Worm (Caenorhabditis elegans): ENCODE measurements around the gene tcc-1.
"Not testable (repeated sequence)": the region's sequence is repeated elsewhere in the genome, so short reads cannot be mapped to it uniquely, and the experiment has no call there.

tcc-1 gene

DNA sequence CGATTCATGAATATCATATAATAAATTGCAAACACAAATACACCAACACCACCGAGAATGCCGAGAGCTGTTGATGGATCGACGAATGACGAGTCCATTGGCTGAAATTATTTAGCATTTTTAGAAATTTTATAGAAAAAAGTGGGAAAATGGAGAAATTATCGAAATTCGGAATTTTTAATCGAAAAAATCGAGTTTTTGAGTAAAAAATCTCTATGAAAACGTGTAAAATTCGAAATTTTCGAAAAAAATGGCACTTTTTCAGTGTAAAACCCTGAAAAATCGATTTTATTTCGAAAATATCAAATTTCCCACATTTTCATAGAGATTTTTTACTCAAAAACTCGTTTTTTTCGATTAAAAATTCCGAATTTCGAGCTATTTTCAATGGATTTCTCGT lies at the start of gene tcc-1:
Gene tcc-1 (minus strand): TSS at position 101 of the 400 bp plus-strand sequence.
- TF ChIP-seq unc-62 (GFP tag; optimal IDR thresholded peaks at IDR 0.05) = no peak

- TF ChIP-seq unc-62 (GFP tag; optimal IDR thresholded peaks at IDR 0.05) = not testable (repeated sequence)
Observed at ce11 chrV:17903829-17904228, 48.0 kb upstream of the tcc-1 start, which contains the start of gene C06H5.14. C06H5.14 (plus strand) TSS chrV:17904129.

DNA sequence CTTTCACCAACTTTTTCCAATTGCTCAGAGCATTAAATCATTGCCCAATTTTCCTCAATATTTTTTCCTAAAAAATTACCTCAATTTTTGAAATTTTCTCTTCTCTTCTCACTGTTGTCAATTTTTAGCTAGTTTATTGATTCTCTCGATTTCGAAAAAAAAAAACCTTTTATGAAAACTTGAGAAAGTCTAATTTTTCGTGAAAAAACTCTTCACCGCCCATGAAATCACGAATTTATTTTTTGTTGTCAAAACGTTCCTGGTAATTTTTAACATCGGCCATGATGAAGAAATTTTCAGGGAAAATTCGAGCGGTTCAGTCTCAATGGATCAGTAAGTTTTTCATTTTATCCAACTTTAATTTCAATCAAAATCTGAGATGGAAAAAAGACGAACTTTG lies 43.7 kb upstream of the tcc-1 start, which contains the start of gene fbxa-157:
Gene fbxa-157 (plus strand): TSS at position 301 of the 400 bp plus-strand sequence.
- TF ChIP-seq unc-62 (GFP tag; optimal IDR thresholded peaks at IDR 0.05) = no peak

DNA sequence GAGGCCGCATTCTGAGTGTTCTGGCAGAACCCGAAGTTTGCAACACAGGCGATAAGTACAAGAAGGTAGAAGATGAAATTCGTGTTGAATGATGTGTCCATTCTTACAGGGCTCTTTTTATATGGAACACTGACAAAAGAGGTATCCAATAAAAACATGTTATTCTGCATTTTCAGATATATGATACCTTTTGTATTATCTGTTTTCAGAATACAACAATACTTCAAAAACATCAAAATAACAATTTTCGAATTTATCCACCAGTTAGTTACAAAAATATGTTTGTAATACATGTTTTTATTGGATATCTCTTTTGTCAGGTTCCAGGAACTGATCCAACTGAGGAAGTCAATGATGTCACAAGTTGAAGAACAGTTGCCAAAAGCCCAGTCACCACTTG lies 41.9 kb upstream of the tcc-1 start, which contains the start of gene C06H5.13:
Gene C06H5.13 (minus strand): TSS at position 101 of the 400 bp plus-strand sequence.
- not testable (repeated sequence) for TF ChIP-seq unc-62 (GFP tag; optimal IDR thresholded peaks at IDR 0.05)

- TF ChIP-seq unc-62 (GFP tag; optimal IDR thresholded peaks at IDR 0.05) = no peak
Observed at ce11 chrV:17896736-17897353, 41.1 kb upstream of the tcc-1 start, which contains the start of gene fbxa-156. fbxa-156 (minus strand) TSS chrV:17896786.

ce11 chrV:17894485-17894884 lies 38.7 kb upstream of the tcc-1 start, which contains the start of gene C06H5.12:
C06H5.12 (plus strand) TSS chrV:17894785.
- not testable (repeated sequence) for TF ChIP-seq unc-62 (GFP tag; optimal IDR thresholded peaks at IDR 0.05)

DNA sequence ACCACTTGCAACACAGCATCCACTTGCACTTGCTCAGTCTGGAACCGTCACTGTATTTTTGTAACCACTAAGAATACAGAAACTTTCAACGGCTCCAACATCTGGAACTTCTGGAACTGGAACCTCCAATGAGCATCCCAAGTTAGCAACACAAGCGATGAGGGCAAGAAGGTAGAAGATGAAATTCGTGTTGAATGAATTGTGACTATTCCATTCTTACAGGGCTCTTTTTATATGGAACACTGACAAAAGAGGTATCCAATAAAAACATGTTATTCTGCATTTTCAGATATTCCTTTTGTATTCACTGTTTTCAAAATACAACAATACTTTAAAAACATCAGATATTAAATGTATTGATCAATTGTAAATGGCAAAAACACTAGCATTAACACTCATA lies 38.2 kb upstream of the tcc-1 start, which contains the start of gene C06H5.11:
Gene C06H5.11 (minus strand): TSS at position 101 of the 400 bp plus-strand sequence.
- not testable (repeated sequence) for TF ChIP-seq unc-62 (GFP tag; optimal IDR thresholded peaks at IDR 0.05)

DNA sequence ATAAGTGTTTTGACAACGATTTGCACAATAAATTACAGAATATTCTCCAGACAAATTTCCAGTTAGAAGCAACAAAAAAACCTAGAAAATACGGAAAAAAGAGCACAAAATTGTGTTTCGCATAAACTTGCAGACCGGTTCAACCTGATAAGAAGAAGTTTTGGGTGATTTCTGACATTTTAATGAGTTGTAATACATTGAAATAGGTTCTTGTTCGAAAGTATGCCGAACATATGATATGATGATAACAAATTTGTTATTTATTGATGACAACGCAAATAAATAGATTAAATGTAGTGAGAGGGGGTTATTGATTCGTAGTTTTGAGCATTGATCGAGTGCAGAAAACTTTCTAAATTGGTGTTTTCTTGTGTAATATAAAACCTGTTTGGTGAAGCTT lies 35.5 kb upstream of the tcc-1 start:
- TF ChIP-seq unc-62 (GFP tag; optimal IDR thresholded peaks at IDR 0.05) = no peak

DNA sequence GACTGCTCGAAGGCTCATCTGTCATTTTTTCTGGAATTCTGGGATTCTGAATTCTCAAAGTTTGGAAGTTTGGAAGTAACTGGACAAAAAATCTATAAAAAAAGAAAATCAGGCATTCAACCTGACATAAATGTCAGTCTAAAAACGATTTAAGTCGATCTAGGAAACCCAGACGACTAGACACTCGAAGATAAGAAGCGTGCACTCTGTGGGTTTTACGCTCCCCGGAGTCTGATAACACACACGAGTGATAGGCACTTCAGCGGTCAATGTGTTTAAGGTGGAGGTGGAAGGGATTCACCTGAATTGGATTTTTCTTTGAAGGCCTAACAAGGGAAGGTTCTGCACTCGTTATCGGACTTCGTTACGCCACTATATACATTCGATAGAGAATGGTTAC lies 33.1 kb upstream of the tcc-1 start, which contains the start of gene C06H5.6:
Gene C06H5.6 (minus strand): TSS at position 46 of the 400 bp plus-strand sequence.
- no peak for TF ChIP-seq unc-62 (GFP tag; optimal IDR thresholded peaks at IDR 0.05)

DNA sequence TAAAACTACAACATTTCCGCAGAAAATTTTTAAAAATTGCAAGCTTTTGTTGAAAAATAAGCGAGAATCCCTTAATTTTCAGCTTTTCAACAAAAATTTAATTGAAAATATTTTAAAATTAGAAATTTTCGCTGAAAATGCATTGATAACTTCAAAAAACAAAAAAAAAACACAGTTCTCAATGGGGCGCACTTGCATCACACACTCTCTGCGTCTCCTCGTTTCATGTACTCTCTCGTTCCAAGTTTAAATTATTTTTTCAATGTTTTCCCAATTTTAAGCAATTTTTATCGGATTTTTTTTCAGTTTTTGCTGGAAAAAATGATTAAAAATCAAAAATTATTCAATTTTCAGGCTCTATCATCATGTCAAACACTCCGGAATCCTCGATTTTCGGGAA lies 15.3 kb upstream of the tcc-1 start, which contains the start of gene phf-14:
Gene phf-14 (plus strand): TSS at position 345 of the 400 bp plus-strand sequence.
- no peak for TF ChIP-seq unc-62 (GFP tag; optimal IDR thresholded peaks at IDR 0.05)

DNA sequence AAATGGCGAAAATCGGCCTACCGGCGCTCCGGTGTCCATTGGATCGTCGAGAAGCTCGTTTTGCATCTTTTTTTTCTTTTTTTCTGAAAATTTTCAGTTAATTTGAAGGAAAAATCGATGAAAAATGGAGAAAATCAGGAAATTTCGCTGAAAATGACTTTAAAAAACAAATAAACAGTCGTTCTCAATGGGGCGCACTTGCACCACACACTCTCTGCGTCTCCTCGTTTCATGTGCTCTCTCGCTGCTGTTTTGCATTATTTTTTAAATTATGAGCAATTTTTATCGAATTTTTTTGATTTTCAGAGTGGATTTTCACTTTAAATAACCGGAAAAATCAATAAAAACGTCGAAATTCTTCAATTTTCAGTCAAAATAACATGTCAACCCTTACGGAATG lies 14.8 kb upstream of the tcc-1 start, which contains the start of gene csn-1:
Gene csn-1 (minus strand): TSS at position 83 of the 400 bp plus-strand sequence.
- no peak for TF ChIP-seq unc-62 (GFP tag; optimal IDR thresholded peaks at IDR 0.05)

DNA sequence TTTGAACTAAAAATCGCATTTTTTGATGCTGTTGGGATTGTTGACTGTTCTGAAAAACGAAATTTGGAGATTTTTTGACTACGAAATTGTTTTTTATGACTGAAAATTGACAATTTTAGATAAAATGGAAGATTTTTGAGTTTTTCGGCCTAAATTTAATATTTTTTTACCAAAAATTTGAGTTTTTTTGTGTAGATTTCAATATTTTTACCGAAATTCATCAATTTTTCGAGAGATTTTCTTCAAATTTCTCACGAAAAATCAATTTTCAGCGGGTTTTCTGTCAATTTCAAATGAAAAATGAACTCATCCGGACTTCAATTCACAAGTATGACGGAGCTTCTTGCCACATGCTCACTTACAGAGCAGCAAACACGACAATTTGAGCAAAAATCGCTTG lies 9.5 kb upstream of the tcc-1 start, which contains the start of gene Y59A8A.8:
Gene Y59A8A.8 (plus strand): TSS at position 301 of the 400 bp plus-strand sequence.
- TF ChIP-seq unc-62 (GFP tag; optimal IDR thresholded peaks at IDR 0.05) = not testable (repeated sequence)

DNA sequence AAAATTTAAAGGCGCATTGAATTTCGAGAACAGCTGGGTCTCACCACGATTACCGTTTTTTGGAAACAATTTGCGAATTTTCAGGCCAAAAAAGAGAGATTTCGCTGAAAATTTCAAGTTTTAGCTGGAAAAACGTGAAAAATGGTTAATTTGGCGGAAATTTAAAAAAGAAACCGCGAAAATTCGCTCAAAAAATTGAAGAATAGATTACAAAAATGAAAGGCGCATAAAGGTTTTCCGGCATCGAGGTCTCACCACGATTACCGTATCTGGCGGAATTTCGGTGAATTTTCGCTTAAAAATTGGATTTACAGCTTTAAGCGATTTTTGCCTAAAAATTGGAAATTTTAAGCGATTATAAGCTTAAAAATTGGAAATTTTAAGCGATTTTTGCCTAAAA lies 3.7 kb upstream of the tcc-1 start:
- no peak for TF ChIP-seq unc-62 (GFP tag; optimal IDR thresholded peaks at IDR 0.05)

ce11 chrV:17859065-17859464 lies 3.3 kb upstream of the tcc-1 start:
- no peak for TF ChIP-seq unc-62 (GFP tag; optimal IDR thresholded peaks at IDR 0.05)

ce11 chrV:17857901-17858300 lies 2.1 kb upstream of the tcc-1 start:
- TF ChIP-seq unc-62 (GFP tag; optimal IDR thresholded peaks at IDR 0.05) = no peak

- TF ChIP-seq unc-62 (GFP tag; optimal IDR thresholded peaks at IDR 0.05) = no peak
Observed at ce11 chrV:17845370-17845967, 10.3 kb downstream of the tcc-1 start.

- TF ChIP-seq unc-62 (GFP tag; optimal IDR thresholded peaks at IDR 0.05) = no peak
Observed at ce11 chrV:17844106-17844505, 11.7 kb downstream of the tcc-1 start, which contains the start of gene srh-286. srh-286 (minus strand) TSS chrV:17844206.
